Fruit fly (Drosophila melanogaster) whole organism, pupa: Measurements from ENCODE around the gene CG43085.

Source experiments
- CG34367 ChIP-seq: fragments of 200-800 bp; sonication (Bioruptor generic); optimal IDR thresholded peaks from 2 replicates; lab custom pipeline; 2018; ENCODE audit warnings: missing biosample characterization, mild to moderate bottlenecking, missing genetic modification characterization
- CG4496 ChIP-seq: fragments of 200-800 bp; sonication (Bioruptor generic); IDR thresholded peaks from 3 replicates; pipeline ENCODE4 v1.3.6; 2022; ENCODE audit warnings: missing biosample characterization, missing genetic modification characterization
- CG8159 ChIP-seq: fragments of 200-800 bp; sonication (Bioruptor generic); optimal IDR thresholded peaks from 3 replicates; lab custom pipeline; 2018; ENCODE audit warnings: missing biosample characterization, mild to moderate bottlenecking, missing genetic modification characterization, moderate library complexity
- CG8301 ChIP-seq: fragments of 200-800 bp; sonication (Bioruptor generic); optimal IDR thresholded peaks from 2 replicates; lab custom pipeline; 2018; ENCODE audit warnings: missing biosample characterization, mild to moderate bottlenecking, missing genetic modification characterization
- Ets98B ChIP-seq: fragments of 200-800 bp; sonication (Bioruptor generic); IDR thresholded peaks from 2 replicates; pipeline ENCODE4 v1.3.6; 2022; ENCODE audit warnings: missing biosample characterization, missing genetic modification characterization
- gl ChIP-seq: fragments of 200-800 bp; sonication (Bioruptor generic); optimal IDR thresholded peaks from 2 replicates; lab custom pipeline; 2018; ENCODE audit warnings: missing biosample characterization, mild to moderate bottlenecking, missing genetic modification characterization

DNA sequence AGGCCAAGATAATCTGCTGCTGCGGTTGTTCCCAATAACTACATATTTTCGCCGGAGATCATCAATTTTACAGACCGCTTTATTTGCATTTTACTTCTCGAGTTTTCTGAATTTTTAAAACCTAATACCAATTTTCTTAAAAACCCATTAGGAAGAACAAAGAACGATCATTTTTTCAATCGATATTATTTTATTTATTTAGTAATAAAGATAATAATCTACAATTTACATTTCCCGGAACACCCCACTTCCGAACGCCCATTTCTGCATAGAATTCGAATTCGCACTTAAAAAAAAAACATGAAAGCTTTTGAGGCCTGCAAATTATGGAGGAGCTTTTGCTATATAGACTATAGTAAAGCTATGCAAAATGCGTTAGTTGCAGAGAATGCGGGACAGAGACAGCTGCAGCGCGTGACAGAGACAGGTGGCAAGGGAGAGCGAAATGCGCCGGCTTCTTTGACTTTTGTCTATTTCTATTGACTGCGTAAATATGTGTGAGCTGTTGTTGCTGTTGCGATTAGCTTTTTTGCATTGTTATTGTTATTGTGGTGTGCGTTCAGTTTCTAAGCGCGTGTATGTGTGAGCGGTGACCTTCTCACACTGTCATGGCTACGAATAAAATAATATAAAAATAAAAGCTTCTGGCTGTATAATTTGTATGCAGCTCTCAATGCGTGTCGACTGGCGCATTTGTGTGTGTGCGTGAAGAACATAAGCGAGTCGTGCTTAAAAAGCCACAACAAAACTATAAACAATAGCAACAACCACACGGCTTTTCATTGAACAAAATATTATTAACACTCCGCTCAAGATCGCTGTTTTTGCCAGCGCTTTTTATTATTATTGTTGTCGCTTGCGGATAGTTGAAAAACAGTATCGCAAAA is 42.8 kb downstream of the CG43085 start:
- TF ChIP-seq CG8301 (tag; lab: Kevin White, UChicago) = no peak
- TF ChIP-seq gl (tag; lab: Kevin White, UChicago) = no peak
- TF ChIP-seq CG34367 (tag; lab: Kevin White, UChicago) = no peak
- TF ChIP-seq Ets98B (GFP tag; lab: Robert Waterston, UW) = peak; percentile 21
- TF ChIP-seq CG4496 (GFP tag; lab: Robert Waterston, UW) = peak; percentile 15; the same call in 2 of the 3 replicates
- no peak for TF ChIP-seq CG8159 (tag; lab: Kevin White, UChicago)
